Fruit fly (Drosophila melanogaster): ENCODE measurements around the gene CG14565.
A peak's percentile ranks its signal among the peaks of the same experiment; 100 is the strongest.

Gene CG14565

dm6 chr3L:21728616-21729047, 15.4 kb downstream of the CG14565 start, which contains the start of the genes CG11247 and Polr2H (continued):
- peak; percentile 66; the same call in 1 of the 2 replicates for TF ChIP-seq hbn (GFP tag; IDR thresholded peaks at IDR 0.05; ENCODE audit: partially characterized antibody)
- peak; percentile 62 for TF ChIP-seq org-1 (GFP tag; optimal IDR thresholded peaks at IDR 0.05)
- TF ChIP-seq CG18011 (GFP tag; optimal IDR thresholded peaks at IDR 0.05): peak; percentile 79
- TF ChIP-seq cad (GFP tag; optimal IDR thresholded peaks at IDR 0.05): no peak
- TF ChIP-seq fu2 (GFP tag; optimal IDR thresholded peaks at IDR 0.05): peak; percentile 95
- TF ChIP-seq CG14014 (GFP tag; IDR thresholded peaks at IDR 0.05): peak; percentile 89
- TF ChIP-seq dan (GFP tag; IDR thresholded peaks at IDR 0.05): peak; percentile 91
- peak; percentile 89 for TF ChIP-seq CG8765 (GFP tag; IDR thresholded peaks at IDR 0.05)
- peak; percentile 100 for TF ChIP-seq CG31441 (GFP tag; IDR thresholded peaks at IDR 0.05)
- peak; percentile 93 for TF ChIP-seq CoRest (tag; optimal IDR thresholded peaks at IDR 0.05)
- TF ChIP-seq vnd (GFP tag; IDR thresholded peaks at IDR 0.05; ENCODE audit: partially characterized antibody): peak; percentile 78
- peak; percentile 89 for TF ChIP-seq vvl (GFP tag; IDR thresholded peaks at IDR 0.05)
- TF ChIP-seq Antp (GFP tag; optimal IDR thresholded peaks at IDR 0.05): peak; percentile 94
- peak; percentile 92 for TF ChIP-seq CG4424 (GFP tag; optimal IDR thresholded peaks at IDR 0.05)
- TF ChIP-seq caup (GFP tag; optimal IDR thresholded peaks at IDR 0.05; ENCODE audit: severe bottlenecking): peak; percentile 77
- peak; percentile 86 for TF ChIP-seq CG10209 (GFP tag; optimal IDR thresholded peaks at IDR 0.05)
- peak; percentile 52 for TF ChIP-seq Nf-YB (GFP tag; optimal IDR thresholded peaks at IDR 0.05)
- TF ChIP-seq CG14965 (GFP tag; optimal IDR thresholded peaks at IDR 0.05; ENCODE audit: borderline replicate concordance): peak; percentile 42
- TF ChIP-seq CG2875 (GFP tag; optimal IDR thresholded peaks at IDR 0.05): peak; percentile 41
- TF ChIP-seq CG12744 (GFP tag; optimal IDR thresholded peaks at IDR 0.05): peak; percentile 80
- peak; percentile 76 for TF ChIP-seq inv (GFP tag; IDR thresholded peaks at IDR 0.05; ENCODE audit: partially characterized antibody)
- TF ChIP-seq slbo (GFP tag; IDR thresholded peaks at IDR 0.05): peak; percentile 97
- TF ChIP-seq ac (GFP tag; optimal IDR thresholded peaks at IDR 0.05): no peak
- no peak for TF ChIP-seq MTF-1 (GFP tag; optimal IDR thresholded peaks at IDR 0.05; ENCODE audit: borderline replicate concordance)
- TF ChIP-seq CG1024 (GFP tag; IDR thresholded peaks at IDR 0.05): peak; percentile 82
- peak; percentile 83 for TF ChIP-seq lab (GFP tag; optimal IDR thresholded peaks at IDR 0.05)
- peak; percentile 87 for TF ChIP-seq ab (GFP tag; optimal IDR thresholded peaks at IDR 0.05)
- no peak for TF ChIP-seq Trl (optimal IDR thresholded peaks at IDR 0.05)
- peak; percentile 95 for TF ChIP-seq Trl (GFP tag; optimal IDR thresholded peaks at IDR 0.05)
- TF ChIP-seq CG2120 (GFP tag; optimal IDR thresholded peaks at IDR 0.05): peak; percentile 97
- no peak for TF ChIP-seq corto (GFP tag; optimal IDR thresholded peaks at IDR 0.05)
- TF ChIP-seq amos (GFP tag; IDR thresholded peaks at IDR 0.05; ENCODE audit: partially characterized antibody): peak; percentile 72
- peak; percentile 32 for TF ChIP-seq TFAM (GFP tag; optimal IDR thresholded peaks at IDR 0.05)
- peak; percentile 72 for TF ChIP-seq Mes4 (GFP tag; optimal IDR thresholded peaks at IDR 0.05)
- TF ChIP-seq Dbx (GFP tag; IDR thresholded peaks at IDR 0.05): peak; percentile 93
- TF ChIP-seq Max (GFP tag; optimal IDR thresholded peaks at IDR 0.05): peak; percentile 93
- TF ChIP-seq ATbp (GFP tag; optimal IDR thresholded peaks at IDR 0.05): peak; percentile 62
- TF ChIP-seq Tbp (GFP tag; optimal IDR thresholded peaks at IDR 0.05): no peak
- peak; percentile 79 for TF ChIP-seq Taf1 (GFP tag; IDR thresholded peaks at IDR 0.05)
- TF ChIP-seq CG32767 (GFP tag; IDR thresholded peaks at IDR 0.05): peak; percentile 77; the same call in 1 of the 2 replicates
- peak; percentile 65 for TF ChIP-seq CG10321 (GFP tag; IDR thresholded peaks at IDR 0.05)
- TF ChIP-seq sug (tag; optimal IDR thresholded peaks at IDR 0.05): peak; percentile 88
- peak; percentile 87 for TF ChIP-seq E2f1 (GFP tag; IDR thresholded peaks at IDR 0.05)
- peak; percentile 94 for TF ChIP-seq tin (GFP tag; optimal IDR thresholded peaks at IDR 0.05)
- no peak for TF ChIP-seq prd (optimal IDR thresholded peaks at IDR 0.05)
- peak; percentile 97 for TF ChIP-seq prd (GFP tag; IDR thresholded peaks at IDR 0.05)
- TF ChIP-seq mld (GFP tag; IDR thresholded peaks at IDR 0.05; ENCODE audit: partially characterized antibody): no peak
- TF ChIP-seq CG2129 (GFP tag; IDR thresholded peaks at IDR 0.05; ENCODE audit: partially characterized antibody): peak; percentile 59
- TF ChIP-seq CG13123 (GFP tag; optimal IDR thresholded peaks at IDR 0.05): peak; percentile 84
- peak; percentile 93 for TF ChIP-seq CG1647 (GFP tag; optimal IDR thresholded peaks at IDR 0.05)
- peak; percentile 83 for TF ChIP-seq CG11723 (GFP tag; optimal IDR thresholded peaks at IDR 0.05)

All from whole organism, embryonic.